Worm (Caenorhabditis elegans) whole organism, late embryonic: ENCODE results near the gene W03D2.9.

Experiments
- T23F11.4 ChIP-seq: fragments of 200-800 bp; sonication (Bioruptor generic); optimal IDR thresholded peaks from 2 replicates; lab custom pipeline; 2018; ENCODE audit warnings: mild to moderate bottlenecking, missing genetic modification characterization, missing compliant biosample characterization
- ceh-9 ChIP-seq: sonication (generic microtip); optimal IDR thresholded peaks from 2 replicates; lab custom pipeline; 2016; ENCODE audit warnings: mild to moderate bottlenecking, missing genetic modification characterization, inconsistent platforms, missing compliant biosample characterization
- elt-2 ChIP-seq: sonication (generic microtip); optimal IDR thresholded peaks from 2 replicates; lab custom pipeline; 2016; ENCODE audit warnings: missing genetic modification reagents, missing genetic modification characterization, missing compliant biosample characterization
- lin-11 ChIP-seq: fragments of 200-800 bp; sonication (Bioruptor generic); optimal IDR thresholded peaks from 2 replicates; lab custom pipeline; 2018; ENCODE audit warnings: mild to moderate bottlenecking, missing genetic modification characterization, missing compliant biosample characterization
- pha-4 ChIP-seq: fragments of 150-350 bp; optimal IDR thresholded peaks from 2 replicates; lab custom pipeline; 2018; ENCODE audit warnings: missing biosample characterization, missing genetic modification reagents, missing genetic modification characterization
- pros-1 ChIP-seq: fragments of 150-350 bp; optimal IDR thresholded peaks from 2 replicates; lab custom pipeline; 2014; ENCODE audit warnings: missing biosample characterization, missing genetic modification reagents, missing genetic modification characterization
- tbx-2 ChIP-seq: sonication (generic microtip); optimal IDR thresholded peaks from 2 replicates; lab custom pipeline; 2016; ENCODE audit warnings: missing genetic modification characterization, missing compliant biosample characterization
- unc-86 ChIP-seq: sonication (generic microtip); optimal IDR thresholded peaks from 2 replicates; lab custom pipeline; 2016; ENCODE audit warnings: missing genetic modification characterization, missing compliant biosample characterization
- zip-5 ChIP-seq: sonication (generic microtip); optimal IDR thresholded peaks from 2 replicates; lab custom pipeline; 2016; ENCODE audit warnings: missing genetic modification characterization, missing compliant biosample characterization

DNA sequence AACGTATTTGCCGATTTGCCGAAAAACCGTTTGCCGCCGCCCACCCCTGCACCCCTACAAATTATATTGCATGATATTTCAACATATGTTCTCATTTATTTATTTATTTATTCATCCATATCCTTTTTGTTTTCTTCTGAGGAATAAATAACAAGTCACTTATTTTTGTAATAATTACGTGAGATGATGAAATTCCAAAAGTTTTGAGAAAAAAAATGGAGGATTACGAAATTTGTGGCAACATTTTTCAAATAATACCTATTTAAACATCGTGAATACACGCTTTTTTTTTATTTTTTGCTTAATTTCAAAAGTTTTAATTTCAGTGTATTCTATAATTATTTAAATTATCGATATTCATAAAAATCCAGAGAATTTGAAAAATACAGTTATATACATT is 22.4 kb upstream of the W03D2.9 start:
- TF ChIP-seq elt-2 (tag; lab: Kevin White, UChicago) (no peak), ceh-9 (tag; lab: Kevin White, UChicago) (no peak), lin-11 (tag; lab: Kevin White, UChicago) (no peak), tbx-2 (tag; lab: Kevin White, UChicago) (no peak), T23F11.4 (no peak), pha-4 (tag; lab: Kevin White, UChicago) (no peak), zip-5 (no peak), unc-86 (tag; lab: Kevin White, UChicago) (no peak), pros-1 (tag; lab: Kevin White, UChicago) (no peak)
